Fruit fly (Drosophila melanogaster) whole organism, adult: ENCODE results near the gene CG31650.

ENCODE experiments used
- CG7045 ChIP-seq: fragments of 200-800 bp; sonication (Bioruptor generic); optimal IDR thresholded peaks from 2 replicates; lab custom pipeline; 2017; ENCODE audit warnings: missing biosample characterization, mild to moderate bottlenecking, missing genetic modification characterization
- Hr96 ChIP-seq: fragments of 200-800 bp; sonication (Bioruptor generic); optimal IDR thresholded peaks from 2 replicates; lab custom pipeline; 2016; ENCODE audit warnings: missing biosample characterization, missing genetic modification characterization
- ovo ChIP-seq: fragments of 200-800 bp; sonication (Bioruptor generic); optimal IDR thresholded peaks from 2 replicates; lab custom pipeline; 2016; ENCODE audit warnings: missing biosample characterization, missing genetic modification characterization

DNA sequence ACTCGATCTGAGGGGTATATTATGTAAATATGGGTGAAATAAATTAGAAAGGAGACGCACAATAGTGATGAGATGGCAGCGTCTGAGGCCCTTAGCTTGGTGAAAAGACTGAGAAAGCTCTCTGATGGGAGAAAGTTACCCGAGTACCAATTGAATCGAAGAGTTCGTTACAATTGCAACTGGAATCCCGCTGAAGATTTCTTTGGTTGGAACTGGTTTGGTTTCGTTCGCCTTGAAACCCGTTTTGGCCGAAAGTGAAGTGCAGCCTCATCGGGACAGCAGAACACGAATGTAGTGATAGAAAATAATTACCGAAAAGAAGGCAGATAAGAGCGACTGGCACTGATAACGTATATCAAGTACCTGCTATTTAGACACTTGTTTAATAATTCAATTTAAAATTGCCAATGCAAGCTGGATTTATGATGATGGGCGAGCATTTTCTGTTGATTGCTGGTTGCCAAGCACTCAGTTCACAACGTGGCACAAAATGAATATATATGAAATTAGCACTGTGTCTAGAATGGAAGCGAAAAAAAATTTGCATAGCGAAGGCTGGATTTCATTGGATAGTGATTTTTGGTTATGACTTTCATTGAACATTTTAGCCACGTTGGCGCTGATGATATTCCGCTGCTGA lies 48.1 kb downstream of the CG31650 start:
- TF ChIP-seq CG7045 (GFP tag; lab: Kevin White, UChicago) (no peak), Hr96 (no peak), ovo (GFP tag; lab: Kevin White, UChicago) (no peak)
